Worm (Caenorhabditis elegans) whole organism, L4 larva: ENCODE measurements around the gene R07D5.2.

Experiments
- F26F4.8 ChIP-seq: fragments of 200-800 bp; sonication (Bioruptor generic); conservative IDR thresholded peaks from 2 replicates; pipeline ENCODE4 v1.3.6; 2022; ENCODE audit warnings: missing genetic modification characterization, missing compliant biosample characterization
- ama-1 ChIP-seq: fragments of 150-350 bp; optimal IDR thresholded peaks from 2 replicates; lab custom pipeline; 2014; ENCODE audit warnings: inconsistent platforms, mixed read lengths
- lin-13 ChIP-seq: fragments of 150-350 bp; optimal IDR thresholded peaks from 2 replicates; lab custom pipeline; 2014; ENCODE audit warnings: missing biosample characterization, missing genetic modification reagents, missing genetic modification characterization
- lin-15B ChIP-seq: fragments of 150-350 bp; sonication (generic microtip); optimal IDR thresholded peaks from 3 replicates; lab custom pipeline; 2014; ENCODE audit warnings: missing biosample characterization, missing genetic modification characterization
- mdl-1 ChIP-seq, 2 experiments: fragments of 150-350 bp in 1 of 2; sonication (generic microtip) in 1 of 2; optimal IDR thresholded peaks; 2 replicates each; lab custom pipeline; 2014 to 2017; ENCODE audit warnings: missing biosample characterization in 2 of 2, missing genetic modification characterization in 2 of 2
- nhr-11 ChIP-seq: fragments of 150-350 bp; optimal IDR thresholded peaks from 2 replicates; lab custom pipeline; 2014; ENCODE audit warnings: missing biosample characterization, missing genetic modification characterization
- rbr-2 ChIP-seq: sonication (generic microtip); optimal IDR thresholded peaks from 2 replicates; lab custom pipeline; 2016; ENCODE audit warnings: missing genotype, missing genetic modification characterization, missing compliant biosample characterization
- set-16 ChIP-seq: fragments of 200-800 bp; sonication (Bioruptor generic); IDR thresholded peaks from 2 replicates; pipeline ENCODE4 v1.3.6; 2022; ENCODE audit warnings: missing genetic modification reagents, missing genetic modification characterization, missing compliant biosample characterization
- unc-62 ChIP-seq, 3 experiments: fragments of 150-350 bp in 1 of 3; sonication (generic microtip); optimal IDR thresholded peaks in 2 of 3; peaks in 1 of 3; 1 replicate in 1 of 3; 2 replicates in 2 of 3; lab custom pipeline; 2014 to 2017; ENCODE audit warnings: missing biosample characterization in 3 of 3, missing genetic modification characterization in 3 of 3, missing genetic modification reagents in 3 of 3, missing genotype in 1 of 3

DNA sequence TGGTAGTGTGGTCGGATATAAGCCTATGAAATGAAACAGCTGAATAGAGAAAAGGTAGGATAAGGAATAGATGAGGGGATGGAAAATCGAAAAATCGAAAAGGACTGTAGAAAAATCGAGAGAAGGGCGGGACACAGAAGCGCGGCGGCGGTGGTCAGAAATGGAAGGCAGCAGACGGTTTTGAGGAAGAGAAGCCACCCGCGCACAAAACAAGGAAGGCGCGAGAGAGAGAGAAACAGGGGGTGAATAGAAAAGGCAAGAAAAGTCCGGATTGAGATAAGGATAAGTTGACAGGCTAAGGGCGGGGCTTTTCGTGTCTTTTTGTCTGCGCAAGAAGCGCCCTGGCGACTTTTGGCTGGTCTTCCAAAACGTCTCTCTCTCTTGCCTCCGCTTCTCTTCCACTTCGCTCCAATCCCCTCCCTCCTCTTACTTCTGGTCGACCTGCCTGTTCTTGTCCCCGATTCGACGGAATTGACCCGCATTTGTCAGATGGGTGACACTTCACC, 8.6 kb downstream of the R07D5.2 start, which contains the start of gene mlt-9:
- no peak for TF ChIP-seq F26F4.8
- no peak for TF ChIP-seq rbr-2
- no peak for TF ChIP-seq lin-13 (GFP tag; lab: Kevin White, UChicago)
- no peak for TF ChIP-seq ama-1
- no peak for TF ChIP-seq nhr-11 (tag; lab: Kevin White, UChicago)
- TF ChIP-seq set-16 (GFP tag; lab: Robert Waterston, UW) = no peak; the same call in 1 of the 2 replicates
- TF ChIP-seq mdl-1 (tag; optimal IDR thresholded peaks at IDR 0.05; lab: Kevin White, UChicago) = no peak
- no peak for TF ChIP-seq lin-15B
- no peak for TF ChIP-seq unc-62 (GFP tag; optimal IDR thresholded peaks at IDR 0.05 in 1 of 2; lab: Kevin White, UChicago)
- no peak for TF ChIP-seq unc-62 (tag; optimal IDR thresholded peaks at IDR 0.05; lab: Kevin White, UChicago)
